Fruit fly (Drosophila melanogaster): ENCODE data around the gene CG17806.
A peak's percentile ranks its signal among the peaks of the same experiment; 100 is the strongest.

CG17806 gene

dm6 chr3R:17810951-17811706, 8.1 kb upstream of the CG17806 start, which contains the start of the genes Alg1 and tinc (continued):
- peak; percentile 22 for TF ChIP-seq CG34376 (GFP tag; optimal IDR thresholded peaks at IDR 0.05)
- TF ChIP-seq toy (GFP tag; IDR thresholded peaks at IDR 0.05): no peak
- TF ChIP-seq CG8924 (tag; optimal IDR thresholded peaks at IDR 0.05): peak; percentile 74
- TF ChIP-seq D (optimal IDR thresholded peaks at IDR 0.05): no peak
- TF ChIP-seq D (GFP tag; optimal IDR thresholded peaks at IDR 0.05): no peak
- no peak for TF ChIP-seq prd (optimal IDR thresholded peaks at IDR 0.05)
- TF ChIP-seq prd (GFP tag; IDR thresholded peaks at IDR 0.05): peak; percentile 56
- peak; percentile 60 for TF ChIP-seq CG15514 (GFP tag; optimal IDR thresholded peaks at IDR 0.05)
- peak; percentile 66 for TF ChIP-seq Nf-YB (GFP tag; optimal IDR thresholded peaks at IDR 0.05)
- TF ChIP-seq CG31224 (GFP tag; IDR thresholded peaks at IDR 0.05): peak; percentile 28; the same call in 1 of the 2 replicates
- peak; percentile 32 for TF ChIP-seq Mad (GFP tag; optimal IDR thresholded peaks at IDR 0.05)
- TF ChIP-seq CG10565 (GFP tag; optimal IDR thresholded peaks at IDR 0.05): no peak
- TF ChIP-seq zfh1 (GFP tag; IDR thresholded peaks at IDR 0.05): peak; percentile 58; the same call in 1 of the 3 replicates
- no peak for TF ChIP-seq D19B (GFP tag; optimal IDR thresholded peaks at IDR 0.05)
- TF ChIP-seq dmrt99B (tag; optimal IDR thresholded peaks at IDR 0.05): peak; percentile 77
- peak; percentile 5 for TF ChIP-seq cato (GFP tag; optimal IDR thresholded peaks at IDR 0.05; ENCODE audit: borderline replicate concordance)
- TF ChIP-seq CG30431 (GFP tag; optimal IDR thresholded peaks at IDR 0.05): no peak
- TF ChIP-seq az2 (GFP tag; optimal IDR thresholded peaks at IDR 0.05): peak; percentile 55
- TF ChIP-seq emc (GFP tag; optimal IDR thresholded peaks at IDR 0.05): no peak
- TF ChIP-seq CG31388 (GFP tag; optimal IDR thresholded peaks at IDR 0.05): no peak
- TF ChIP-seq CG4730 (GFP tag; IDR thresholded peaks at IDR 0.05): no peak
- TF ChIP-seq CTCF (GFP tag; optimal IDR thresholded peaks at IDR 0.05): peak; percentile 41
- TF ChIP-seq ash1 (GFP tag; optimal IDR thresholded peaks at IDR 0.05): peak; percentile 3
- TF ChIP-seq CG2889 (GFP tag; IDR thresholded peaks at IDR 0.05): no peak
- no peak for TF ChIP-seq nau (GFP tag; optimal IDR thresholded peaks at IDR 0.05)
- TF ChIP-seq CG6689 (GFP tag; IDR thresholded peaks at IDR 0.05): peak; percentile 62
- TF ChIP-seq CG9727 (GFP tag; optimal IDR thresholded peaks at IDR 0.05): peak; percentile 65
- no peak for TF ChIP-seq slou (GFP tag; optimal IDR thresholded peaks at IDR 0.05)
- no peak for TF ChIP-seq Dad (GFP tag; optimal IDR thresholded peaks at IDR 0.05)
- TF ChIP-seq MTF-1 (GFP tag; optimal IDR thresholded peaks at IDR 0.05; ENCODE audit: borderline replicate concordance): no peak
- TF ChIP-seq CG10366 (GFP tag; IDR thresholded peaks at IDR 0.05): no peak
- TF ChIP-seq CG16779 (GFP tag; IDR thresholded peaks at IDR 0.05): peak; percentile 51; the same call in 1 of the 2 replicates
- peak; percentile 96 for TF ChIP-seq Myb (GFP tag; optimal IDR thresholded peaks at IDR 0.05)
- TF ChIP-seq CG6654 (GFP tag; optimal IDR thresholded peaks at IDR 0.05): no peak
- peak; percentile 24 for TF ChIP-seq zfh2 (GFP tag; optimal IDR thresholded peaks at IDR 0.05)
- TF ChIP-seq CrebB (tag; optimal IDR thresholded peaks at IDR 0.05): no peak
- peak; percentile 18 for TF ChIP-seq ERR (GFP tag; optimal IDR thresholded peaks at IDR 0.05)
- TF ChIP-seq Bgb (GFP tag; IDR thresholded peaks at IDR 0.05; ENCODE audit: partially characterized antibody): peak; percentile 50
- TF ChIP-seq HmgD (GFP tag; optimal IDR thresholded peaks at IDR 0.05): peak; percentile 20
- TF ChIP-seq CG18619 (GFP tag; optimal IDR thresholded peaks at IDR 0.05): peak; percentile 42
- peak; percentile 25 for TF ChIP-seq dm (GFP tag; optimal IDR thresholded peaks at IDR 0.05)
- no peak for TF ChIP-seq disco-r (GFP tag; optimal IDR thresholded peaks at IDR 0.05)
- peak; percentile 62 for TF ChIP-seq HmgZ (tag; optimal IDR thresholded peaks at IDR 0.05)
- no peak for TF ChIP-seq CG9876 (GFP tag; optimal IDR thresholded peaks at IDR 0.05)
- TF ChIP-seq pros (GFP tag; optimal IDR thresholded peaks at IDR 0.05): no peak
- TF ChIP-seq Blimp-1 (GFP tag; optimal IDR thresholded peaks at IDR 0.05): peak; percentile 10
- TF ChIP-seq CG2120 (GFP tag; optimal IDR thresholded peaks at IDR 0.05): peak; percentile 84
- peak; percentile 32 for TF ChIP-seq CG16863 (GFP tag; optimal IDR thresholded peaks at IDR 0.05)
- no peak for TF ChIP-seq CG17802 (tag; optimal IDR thresholded peaks at IDR 0.05)
- peak; percentile 76 for TF ChIP-seq YL-1 (GFP tag; optimal IDR thresholded peaks at IDR 0.05)
- peak; percentile 19; the same call in 1 of the 3 replicates for TF ChIP-seq Dbx (GFP tag; IDR thresholded peaks at IDR 0.05)
